3 worm cellular contexts compared by ENCODE assay signal in the genomic region with DNA sequence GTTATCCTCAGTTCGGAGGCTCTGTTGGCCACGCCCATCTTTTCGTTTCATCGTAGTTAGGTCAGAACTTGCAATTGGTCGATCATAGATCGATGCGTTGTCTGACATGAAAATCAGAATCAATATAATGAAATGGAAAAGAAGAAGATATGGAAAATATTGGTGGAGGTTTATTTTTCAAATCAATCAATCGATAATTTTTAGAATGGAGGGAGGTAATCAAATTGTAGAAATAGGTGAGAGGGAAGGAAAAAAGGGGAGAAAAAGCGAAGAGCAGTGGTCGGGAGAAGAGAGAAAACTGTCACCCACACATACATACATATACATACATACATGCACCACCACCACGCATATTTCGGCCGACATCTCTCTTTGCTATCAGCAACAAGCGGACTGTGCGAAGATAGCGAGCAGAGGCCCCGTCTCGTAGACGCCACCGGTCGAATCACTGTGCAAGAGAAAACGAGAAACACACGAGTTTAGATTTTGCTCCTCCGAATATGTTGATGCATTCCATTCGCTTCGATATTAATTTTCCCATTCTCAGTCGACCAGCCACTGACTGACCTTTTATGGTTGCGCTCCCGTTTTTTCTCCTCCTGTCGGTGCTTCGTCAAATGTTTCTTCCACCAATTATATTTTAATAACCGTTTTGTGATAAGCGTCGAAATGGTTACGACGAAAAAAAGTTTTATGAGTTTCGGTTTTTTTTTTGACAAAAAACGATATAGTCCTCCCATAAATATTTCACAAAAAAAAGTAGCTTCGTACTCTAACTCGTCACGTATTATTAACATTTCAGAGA.
TF ChIP-seq lines count a peak whose summit lies in the region.

A gene (minus strand): TSS at position 51 of the 805 bp plus-strand sequence.

TF ChIP-seq in whole organism, L2 larva, 48 proteins besides CTCF, POLR2A, EP300 and RAD21 (continued from another document):
- TF ChIP-seq sma-3 (GFP tag; optimal IDR thresholded peaks at IDR 0.05; lab: Kevin White, UChicago) (peak; percentile 49), skn-1 (tag; optimal IDR thresholded peaks at IDR 0.05; lab: Kevin White, UChicago) (no peak), egl-27 (tag; optimal IDR thresholded peaks at IDR 0.05; lab: Kevin White, UChicago) (no peak), sma-9 (GFP tag; optimal IDR thresholded peaks at IDR 0.05; lab: Kevin White, UChicago) (peak; percentile 58), sma-9 (tag; optimal IDR thresholded peaks at IDR 0.05; lab: Kevin White, UChicago) (no peak), ZK546.5 (tag; optimal IDR thresholded peaks at IDR 0.05; lab: Kevin White, UChicago) (no peak), ztf-1 (GFP tag; conservative IDR thresholded peaks at IDR 0.05; lab: Robert Waterston, UW) (no peak), lin-11 (tag; optimal IDR thresholded peaks at IDR 0.05; lab: Kevin White, UChicago) (no peak), alr-1 (tag; optimal IDR thresholded peaks at IDR 0.05; lab: Kevin White, UChicago) (no peak), ama-1 (optimal IDR thresholded peaks at IDR 0.05; lab: Kevin White, UChicago) (no peak), fos-1 (tag; optimal IDR thresholded peaks at IDR 0.05; lab: Kevin White, UChicago) (peak; percentile 55), aly-2 (tag; optimal IDR thresholded peaks at IDR 0.05; lab: Kevin White, UChicago) (no peak), elt-3 (tag; optimal IDR thresholded peaks at IDR 0.05; lab: Kevin White, UChicago) (no peak), nhr-77 (tag; optimal IDR thresholded peaks at IDR 0.05; lab: Kevin White, UChicago) (no peak), lin-39 (tag; optimal IDR thresholded peaks at IDR 0.05; lab: Kevin White, UChicago) (no peak)

TF ChIP-seq in whole organism, L4 larva, 104 proteins besides CTCF, POLR2A, EP300 and RAD21 (continued from another document and continues in another):
- TF ChIP-seq dmd-6 (GFP tag; IDR thresholded peaks at IDR 0.05; lab: Robert Waterston, UW) (peak; percentile 82), Y105C5A.15 (GFP tag; IDR thresholded peaks at IDR 0.05; lab: Robert Waterston, UW) (no peak), dmd-8 (GFP tag; IDR thresholded peaks at IDR 0.05; lab: Robert Waterston, UW) (no peak), jun-1 (tag; optimal IDR thresholded peaks at IDR 0.05; lab: Kevin White, UChicago) (no peak), daf-8 (GFP tag; IDR thresholded peaks at IDR 0.05; lab: Robert Waterston, UW) (no peak), F49E8.2 (tag; optimal IDR thresholded peaks at IDR 0.05; lab: Kevin White, UChicago; ENCODE audit: borderline replicate concordance) (no peak), fos-1 (tag; optimal IDR thresholded peaks at IDR 0.05; lab: Kevin White, UChicago) (no peak), ZK546.5 (tag; optimal IDR thresholded peaks at IDR 0.05; lab: Kevin White, UChicago) (no peak), lin-13 (GFP tag; optimal IDR thresholded peaks at IDR 0.05; lab: Kevin White, UChicago) (no peak), zip-11 (GFP tag; IDR thresholded peaks at IDR 0.05; lab: Robert Waterston, UW) (no peak), mep-1 (tag; optimal IDR thresholded peaks at IDR 0.05; lab: Kevin White, UChicago) (peak; percentile 24), nhr-102 (tag; optimal IDR thresholded peaks at IDR 0.05; lab: Kevin White, UChicago) (no peak), tag-97 (GFP tag; IDR thresholded peaks at IDR 0.05; lab: Robert Waterston, UW) (no peak), F10B5.3 (tag; optimal IDR thresholded peaks at IDR 0.05; lab: Kevin White, UChicago) (no peak), ceh-20 (GFP tag; IDR thresholded peaks at IDR 0.05; lab: Robert Waterston, UW) (no peak), F44E2.7 (GFP tag; IDR thresholded peaks at IDR 0.05; lab: Robert Waterston, UW) (no peak), unc-130 (GFP tag; optimal IDR thresholded peaks at IDR 0.05; lab: Kevin White, UChicago) (no peak), F37D6.2 (tag; optimal IDR thresholded peaks at IDR 0.05; lab: Kevin White, UChicago) (no peak), spr-1 (tag; optimal IDR thresholded peaks at IDR 0.05; lab: Kevin White, UChicago) (no peak), daf-12 (tag; optimal IDR thresholded peaks at IDR 0.05; lab: Kevin White, UChicago) (no peak), nhr-76 (tag; optimal IDR thresholded peaks at IDR 0.05; lab: Kevin White, UChicago) (no peak), sdz-12 (GFP tag; optimal IDR thresholded peaks at IDR 0.05; lab: Kevin White, UChicago) (no peak), zip-2 (tag; optimal IDR thresholded peaks at IDR 0.05; lab: Kevin White, UChicago) (no peak), aly-2 (tag; optimal IDR thresholded peaks at IDR 0.05; lab: Kevin White, UChicago) (no peak), pha-4 (GFP tag; IDR thresholded peaks at IDR 0.05; lab: Robert Waterston, UW) (no peak), pha-4 (tag; optimal IDR thresholded peaks at IDR 0.05; lab: Kevin White, UChicago) (no peak), madf-5 (GFP tag; IDR thresholded peaks at IDR 0.05; lab: Robert Waterston, UW) (no peak), nhr-6 (tag; optimal IDR thresholded peaks at IDR 0.05; lab: Kevin White, UChicago) (no peak), Y75B8A.6 (GFP tag; IDR thresholded peaks at IDR 0.05; lab: Robert Waterston, UW) (no peak), fkh-10 (GFP tag; optimal IDR thresholded peaks at IDR 0.05; lab: Kevin White, UChicago) (no peak), dmd-9 (GFP tag; IDR thresholded peaks at IDR 0.05; lab: Robert Waterston, UW) (no peak), nhr-42 (GFP tag; IDR thresholded peaks at IDR 0.05; lab: Robert Waterston, UW) (no peak), F26F4.8 (GFP tag; conservative IDR thresholded peaks at IDR 0.05; lab: Robert Waterston, UW) (no peak), saeg-2 (GFP tag; IDR thresholded peaks at IDR 0.05; lab: Robert Waterston, UW) (no peak), lin-38 (GFP tag; IDR thresholded peaks at IDR 0.05; lab: Robert Waterston, UW) (no peak), egl-43 (GFP tag; IDR thresholded peaks at IDR 0.05; lab: Robert Waterston, UW) (0 out of 2 replicates have a peak, but pooled peaks have one; percentile 14), ces-1 (GFP tag; optimal IDR thresholded peaks at IDR 0.05; lab: Kevin White, UChicago) (no peak), egl-27 (tag; optimal IDR thresholded peaks at IDR 0.05; lab: Kevin White, UChicago) (no peak), skn-1 (tag; optimal IDR thresholded peaks at IDR 0.05; lab: Kevin White, UChicago) (no peak), ceh-32 (tag; optimal IDR thresholded peaks at IDR 0.05; lab: Kevin White, UChicago; ENCODE audit: poor library complexity) (no peak), spr-3 (GFP tag; optimal IDR thresholded peaks at IDR 0.05; lab: Kevin White, UChicago) (no peak), mdl-1 (tag; optimal IDR thresholded peaks at IDR 0.05; lab: Kevin White, UChicago) (no peak), nhr-77 (tag; optimal IDR thresholded peaks at IDR 0.05; lab: Kevin White, UChicago) (peak; percentile 34), lin-29 (GFP tag; IDR thresholded peaks at IDR 0.05; lab: Robert Waterston, UW) (no peak), lin-1 (GFP tag; IDR thresholded peaks at IDR 0.05; lab: Robert Waterston, UW) (no peak), ztf-7 (tag; optimal IDR thresholded peaks at IDR 0.05; lab: Kevin White, UChicago) (no peak), tra-1 (GFP tag; IDR thresholded peaks at IDR 0.05; lab: Robert Waterston, UW) (0 out of 2 replicates have a peak, but pooled peaks have one; percentile 36), ama-1 (optimal IDR thresholded peaks at IDR 0.05; lab: Kevin White, UChicago) (no peak), nhr-25 (tag; optimal IDR thresholded peaks at IDR 0.05; lab: Kevin White, UChicago; ENCODE audit: borderline replicate concordance, insufficient read depth) (no peak), nhr-11 (tag; optimal IDR thresholded peaks at IDR 0.05; lab: Kevin White, UChicago) (no peak), Y5F2A.4 (GFP tag; optimal IDR thresholded peaks at IDR 0.05; lab: Kevin White, UChicago) (no peak), D1046.2 (GFP tag; IDR thresholded peaks at IDR 0.05; lab: Robert Waterston, UW) (no peak), R02D3.7 (tag; optimal IDR thresholded peaks at IDR 0.05; lab: Kevin White, UChicago) (no peak), nhr-28 (tag; optimal IDR thresholded peaks at IDR 0.05; lab: Kevin White, UChicago) (peak; percentile 65), arid-1 (GFP tag; conservative IDR thresholded peaks at IDR 0.05; lab: Robert Waterston, UW) (no peak), cey-2 (tag; optimal IDR thresholded peaks at IDR 0.05; lab: Kevin White, UChicago; ENCODE audit: borderline replicate concordance, insufficient read depth) (no peak), zfp-3 (GFP tag; conservative IDR thresholded peaks at IDR 0.05; lab: Robert Waterston, UW) (no peak)

TF ChIP-seq in whole organism, young adult, 124 proteins besides CTCF, POLR2A, EP300 and RAD21 (continued from another document):
- TF ChIP-seq gei-17 (GFP tag; optimal IDR thresholded peaks at IDR 0.05; lab: Kevin White, UChicago): no peak
- TF ChIP-seq pbrm-1 (GFP tag; IDR thresholded peaks at IDR 0.05; lab: Robert Waterston, UW): no peak
- TF ChIP-seq F57C9.4 (tag; optimal IDR thresholded peaks at IDR 0.05; lab: Kevin White, UChicago): no peak
- TF ChIP-seq ekl-4 (GFP tag; IDR thresholded peaks at IDR 0.05; lab: Robert Waterston, UW): no peak
- TF ChIP-seq egl-18 (GFP tag; IDR thresholded peaks at IDR 0.05; lab: Robert Waterston, UW): no peak
- TF ChIP-seq F49E8.2 (tag; optimal IDR thresholded peaks at IDR 0.05; lab: Kevin White, UChicago; ENCODE audit: insufficient read depth): no peak
- TF ChIP-seq ets-4 (GFP tag; optimal IDR thresholded peaks at IDR 0.05; lab: Kevin White, UChicago): peak; percentile 59
- no peak for TF ChIP-seq lir-1 (GFP tag; conservative IDR thresholded peaks at IDR 0.05; lab: Robert Waterston, UW)
- peak; percentile 56; the same call in 1 of the 2 replicates for TF ChIP-seq B0336.3 (GFP tag; IDR thresholded peaks at IDR 0.05; lab: Robert Waterston, UW)
- TF ChIP-seq K12H6.12 (tag; optimal IDR thresholded peaks at IDR 0.05; lab: Kevin White, UChicago): no peak
- no peak for TF ChIP-seq hsf-1 (GFP tag; IDR thresholded peaks at IDR 0.05; lab: Robert Waterston, UW)
- TF ChIP-seq ztf-18 (tag; optimal IDR thresholded peaks at IDR 0.05; lab: Kevin White, UChicago): no peak
- no peak for TF ChIP-seq F22D6.2 (tag; optimal IDR thresholded peaks at IDR 0.05; lab: Kevin White, UChicago)
- TF ChIP-seq nhr-27 (tag; optimal IDR thresholded peaks at IDR 0.05; lab: Kevin White, UChicago): no peak
- no peak for TF ChIP-seq F52B5.7 (tag; optimal IDR thresholded peaks at IDR 0.05; lab: Kevin White, UChicago)
- no peak for TF ChIP-seq nfyb-1 (GFP tag; IDR thresholded peaks at IDR 0.05; lab: Robert Waterston, UW)
- TF ChIP-seq sptf-2 (GFP tag; optimal IDR thresholded peaks at IDR 0.05; lab: Kevin White, UChicago): no peak
- no peak for TF ChIP-seq madf-3 (GFP tag; IDR thresholded peaks at IDR 0.05; lab: Robert Waterston, UW)
- no peak for TF ChIP-seq B0035.1 (tag; optimal IDR thresholded peaks at IDR 0.05; lab: Kevin White, UChicago)
- TF ChIP-seq bed-2 (GFP tag; IDR thresholded peaks at IDR 0.05; lab: Robert Waterston, UW): no peak
- TF ChIP-seq lag-1 (GFP tag; IDR thresholded peaks at IDR 0.05; lab: Robert Waterston, UW): no peak
- TF ChIP-seq F33H1.4 (GFP tag; IDR thresholded peaks at IDR 0.05; lab: Robert Waterston, UW): no peak
- TF ChIP-seq lsy-27 (tag; optimal IDR thresholded peaks at IDR 0.05; lab: Kevin White, UChicago; ENCODE audit: borderline replicate concordance, insufficient read depth): no peak
- TF ChIP-seq Y67H2A.10 (GFP tag; conservative IDR thresholded peaks at IDR 0.05; lab: Robert Waterston, UW): no peak
- TF ChIP-seq bed-1 (GFP tag; IDR thresholded peaks at IDR 0.05; lab: Robert Waterston, UW): no peak
- peak; percentile 19 for TF ChIP-seq nhr-90 (tag; optimal IDR thresholded peaks at IDR 0.05; lab: Kevin White, UChicago)
- no peak for TF ChIP-seq madf-10 (tag; optimal IDR thresholded peaks at IDR 0.05; lab: Kevin White, UChicago)
- no peak for TF ChIP-seq Y79H2A.3 (GFP tag; conservative IDR thresholded peaks at IDR 0.05; lab: Robert Waterston, UW)
- TF ChIP-seq nhr-120 (GFP tag; IDR thresholded peaks at IDR 0.05; lab: Robert Waterston, UW): no peak
